Fruit fly (Drosophila melanogaster): ENCODE data around the gene CG42588.
A peak's percentile ranks its signal among the peaks of the same experiment; 100 is the strongest.

The CG42588 gene

DNA sequence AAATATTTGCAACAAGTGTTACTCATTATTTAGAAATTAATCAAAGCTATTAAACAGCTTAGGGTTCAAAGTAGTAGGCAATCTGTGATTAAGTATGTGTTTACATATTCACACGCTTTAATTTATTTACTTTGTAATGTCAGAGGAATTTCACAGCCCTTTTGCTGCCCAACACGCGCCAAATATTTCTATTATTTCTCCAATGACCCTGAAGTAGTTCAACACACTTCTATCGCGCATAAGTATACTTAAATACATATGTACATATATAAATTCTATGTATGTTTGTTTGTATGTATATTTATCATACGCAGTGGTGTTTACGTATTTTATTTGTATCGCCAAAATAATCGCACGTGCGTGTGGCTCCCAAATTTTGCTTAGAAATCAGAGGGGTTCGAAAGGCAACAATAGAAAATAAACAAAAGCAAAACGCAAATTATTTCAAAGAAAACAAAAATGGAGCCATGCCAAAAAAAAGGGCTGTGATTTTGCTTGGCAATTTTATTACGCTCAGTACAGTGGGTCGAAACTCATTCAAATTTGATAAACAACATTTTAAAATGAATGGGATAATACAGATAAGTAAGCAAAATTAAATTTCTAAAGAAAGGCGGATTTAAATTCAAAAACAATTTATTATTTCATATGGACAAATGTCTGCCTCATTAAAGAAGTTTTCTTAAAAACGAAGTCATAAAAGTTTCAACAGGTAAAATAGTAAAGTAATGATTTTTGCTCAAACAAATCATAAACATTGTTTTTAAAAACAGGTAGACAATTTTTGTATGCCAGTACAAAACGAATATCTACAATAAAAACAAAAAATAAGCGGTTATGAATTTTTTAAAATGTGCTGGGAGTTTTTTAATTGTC, 10.7 kb upstream of the CG42588 start (continued):
- TF ChIP-seq slbo (GFP tag; IDR thresholded peaks at IDR 0.05) (peak; percentile 65), CTCF (GFP tag; optimal IDR thresholded peaks at IDR 0.05) (no peak), zen (tag; optimal IDR thresholded peaks at IDR 0.05) (peak; percentile 3), ssp (GFP tag; IDR thresholded peaks at IDR 0.05) (no peak), phol (tag; optimal IDR thresholded peaks at IDR 0.05) (peak; percentile 47), CG2678 (tag; optimal IDR thresholded peaks at IDR 0.05) (peak; percentile 71), Trl (optimal IDR thresholded peaks at IDR 0.05) (no peak), Trl (GFP tag; optimal IDR thresholded peaks at IDR 0.05) (peak; percentile 63), CG31388 (GFP tag; optimal IDR thresholded peaks at IDR 0.05) (no peak), Pdp1 (GFP tag; optimal IDR thresholded peaks at IDR 0.05) (peak; percentile 38 to 53), CG8281 (tag; optimal IDR thresholded peaks at IDR 0.05) (no peak), CG17361 (GFP tag; IDR thresholded peaks at IDR 0.05) (peak; percentile 70; the same call in 2 of the 3 replicates), hb (GFP tag; IDR thresholded peaks at IDR 0.05; ENCODE audit: partially characterized antibody) (no peak), CG6272 (GFP tag; IDR thresholded peaks at IDR 0.05) (no peak), CG43689 (GFP tag; IDR thresholded peaks at IDR 0.05) (no peak), sd (tag; optimal IDR thresholded peaks at IDR 0.05) (peak; percentile 97), CG3281 (GFP tag; optimal IDR thresholded peaks at IDR 0.05) (peak; percentile 80), lab (GFP tag; optimal IDR thresholded peaks at IDR 0.05) (peak; percentile 56), B-H2 (GFP tag; optimal IDR thresholded peaks at IDR 0.05) (peak; percentile 60), nmo (GFP tag; optimal IDR thresholded peaks at IDR 0.05) (peak; percentile 37), CG1792 (GFP tag; optimal IDR thresholded peaks at IDR 0.05) (peak; percentile 1), grau (tag; optimal IDR thresholded peaks at IDR 0.05) (peak; percentile 69), her (GFP tag; optimal IDR thresholded peaks at IDR 0.05) (peak; percentile 6), Aef1 (GFP tag; IDR thresholded peaks at IDR 0.05) (0 out of 3 replicates have a peak, but pooled peaks have one; percentile 15), lbe (GFP tag; optimal IDR thresholded peaks at IDR 0.05) (no peak), Taf1 (GFP tag; IDR thresholded peaks at IDR 0.05) (peak; percentile 48; the same call in 1 of the 2 replicates), eyg (GFP tag; optimal IDR thresholded peaks at IDR 0.05) (peak; percentile 23), CG11696 (GFP tag; IDR thresholded peaks at IDR 0.05) (no peak), ems (GFP tag; optimal IDR thresholded peaks at IDR 0.05) (peak; percentile 28), CG31441 (GFP tag; IDR thresholded peaks at IDR 0.05) (peak; percentile 38; the same call in 1 of the 2 replicates), HLH3B (GFP tag; IDR thresholded peaks at IDR 0.05) (no peak), Dip3 (GFP tag; optimal IDR thresholded peaks at IDR 0.05) (peak; percentile 56), CG12391 (tag; optimal IDR thresholded peaks at IDR 0.05) (peak; percentile 61), CG9932 (GFP tag; IDR thresholded peaks at IDR 0.05) (peak; percentile 70), yki (optimal IDR thresholded peaks at IDR 0.05) (no peak), CHES-1-like (GFP tag; optimal IDR thresholded peaks at IDR 0.05) (peak; percentile 65), ken (GFP tag; IDR thresholded peaks at IDR 0.05) (no peak), Atf3 (GFP tag; optimal IDR thresholded peaks at IDR 0.05) (no peak), inv (GFP tag; IDR thresholded peaks at IDR 0.05; ENCODE audit: partially characterized antibody) (no peak), Eip74EF (GFP tag; optimal IDR thresholded peaks at IDR 0.05) (no peak), mirr (GFP tag; optimal IDR thresholded peaks at IDR 0.05) (peak; percentile 36), Chrac-16 (GFP tag; optimal IDR thresholded peaks at IDR 0.05) (peak; percentile 30), CG14441 (GFP tag; IDR thresholded peaks at IDR 0.05) (peak; percentile 41; the same call in 1 of the 2 replicates), fd102C (GFP tag; optimal IDR thresholded peaks at IDR 0.05) (no peak), CG3163 (GFP tag; optimal IDR thresholded peaks at IDR 0.05) (no peak), PHDP (tag; optimal IDR thresholded peaks at IDR 0.05) (peak; percentile 17), luna (GFP tag; optimal IDR thresholded peaks at IDR 0.05) (peak; percentile 37), Hr51 (GFP tag; optimal IDR thresholded peaks at IDR 0.05) (peak in 1 of 2 experiments; percentile 72), CG15269 (tag; optimal IDR thresholded peaks at IDR 0.05) (peak; percentile 57), CG17328 (GFP tag; IDR thresholded peaks at IDR 0.05) (no peak)
